Fruit fly (Drosophila melanogaster) whole organism, pupa: ENCODE results near the gene CG5116.
A peak's percentile ranks its signal among the peaks of the same experiment; 100 is the strongest.

Experiments
- CG10348 ChIP-seq: fragments of 200-800 bp; sonication (Bioruptor generic); IDR thresholded peaks from 2 replicates; pipeline ENCODE4 v1.3.6; 2022; ENCODE audit warnings: missing biosample characterization, missing genetic modification characterization
- CG12605 ChIP-seq: fragments of 200-800 bp; sonication (Bioruptor generic); IDR thresholded peaks from 2 replicates; pipeline ENCODE4 v1.3.6; 2022; ENCODE audit warnings: missing biosample characterization, missing genetic modification characterization
- CG13204 ChIP-seq: fragments of 200-800 bp; sonication (Bioruptor generic); optimal IDR thresholded peaks from 2 replicates; lab custom pipeline; 2018; ENCODE audit warnings: missing biosample characterization, mild to moderate bottlenecking, missing genetic modification characterization, moderate library complexity
- CG14655 ChIP-seq: fragments of 200-800 bp; sonication (Bioruptor generic); optimal IDR thresholded peaks from 3 replicates; lab custom pipeline; 2017; ENCODE audit warnings: mild to moderate bottlenecking, missing biosample characterization, missing genetic modification reagents, missing genetic modification characterization
- CG15710 ChIP-seq: fragments of 200-800 bp; sonication (Bioruptor generic); optimal IDR thresholded peaks from 2 replicates; lab custom pipeline; 2018; ENCODE audit warnings: missing biosample characterization, mild to moderate bottlenecking, missing genetic modification characterization, moderate library complexity
- CG17806 ChIP-seq: fragments of 200-800 bp; sonication (Bioruptor generic); optimal IDR thresholded peaks from 2 replicates; lab custom pipeline; 2018; ENCODE audit warnings: missing biosample characterization, mild to moderate bottlenecking, missing genetic modification characterization, moderate library complexity
- CG32121 ChIP-seq: fragments of 200-800 bp; sonication (Bioruptor generic); IDR thresholded peaks from 2 replicates; pipeline ENCODE4 v1.3.6; 2022; ENCODE audit warnings: missing biosample characterization, missing genetic modification characterization
- CG34367 ChIP-seq: fragments of 200-800 bp; sonication (Bioruptor generic); optimal IDR thresholded peaks from 2 replicates; lab custom pipeline; 2018; ENCODE audit warnings: missing biosample characterization, mild to moderate bottlenecking, missing genetic modification characterization
- CG4496 ChIP-seq: fragments of 200-800 bp; sonication (Bioruptor generic); IDR thresholded peaks from 3 replicates; pipeline ENCODE4 v1.3.6; 2022; ENCODE audit warnings: missing biosample characterization, missing genetic modification characterization
- CG8159 ChIP-seq: fragments of 200-800 bp; sonication (Bioruptor generic); optimal IDR thresholded peaks from 3 replicates; lab custom pipeline; 2018; ENCODE audit warnings: missing biosample characterization, mild to moderate bottlenecking, missing genetic modification characterization, moderate library complexity
- CG8301 ChIP-seq: fragments of 200-800 bp; sonication (Bioruptor generic); optimal IDR thresholded peaks from 2 replicates; lab custom pipeline; 2018; ENCODE audit warnings: missing biosample characterization, mild to moderate bottlenecking, missing genetic modification characterization
- CG9948 ChIP-seq: fragments of 200-800 bp; sonication (Bioruptor generic); optimal IDR thresholded peaks from 2 replicates; lab custom pipeline; 2018; ENCODE audit warnings: missing biosample characterization, mild to moderate bottlenecking, missing genetic modification characterization, moderate library complexity
- D1 ChIP-seq: fragments of 200-800 bp; sonication (Bioruptor generic); optimal IDR thresholded peaks from 2 replicates; lab custom pipeline; 2018; ENCODE audit warnings: missing biosample characterization, mild to moderate bottlenecking, missing genetic modification characterization, moderate library complexity
- EcR ChIP-seq: fragments of 200-800 bp; sonication (Bioruptor generic); optimal IDR thresholded peaks from 3 replicates; lab custom pipeline; 2019; ENCODE audit warnings: missing biosample characterization, missing genetic modification characterization, mild to moderate bottlenecking, moderate library complexity, missing genetic modification reagents
- Ets98B ChIP-seq: fragments of 200-800 bp; sonication (Bioruptor generic); IDR thresholded peaks from 2 replicates; pipeline ENCODE4 v1.3.6; 2022; ENCODE audit warnings: missing biosample characterization, missing genetic modification characterization
- Pif1A ChIP-seq: fragments of 200-800 bp; sonication (Bioruptor generic); optimal IDR thresholded peaks from 3 replicates; lab custom pipeline; 2016; ENCODE audit warnings: missing biosample characterization, missing genetic modification characterization
- Pif1B ChIP-seq: fragments of 200-800 bp; sonication (Bioruptor generic); optimal IDR thresholded peaks from 3 replicates; lab custom pipeline; 2016; ENCODE audit warnings: missing biosample characterization, missing genetic modification characterization
- Snoo ChIP-seq: fragments of 200-800 bp; sonication (Bioruptor generic); optimal IDR thresholded peaks from 3 replicates; lab custom pipeline; 2017; ENCODE audit warnings: missing biosample characterization, mild to moderate bottlenecking, missing genetic modification characterization, inconsistent platforms
- fd96Ca ChIP-seq: fragments of 200-800 bp; sonication (Bioruptor generic); IDR thresholded peaks from 3 replicates; pipeline ENCODE4 v1.3.6; 2022; ENCODE audit warnings: missing biosample characterization, missing genetic modification characterization
- gl ChIP-seq: fragments of 200-800 bp; sonication (Bioruptor generic); optimal IDR thresholded peaks from 2 replicates; lab custom pipeline; 2018; ENCODE audit warnings: missing biosample characterization, mild to moderate bottlenecking, missing genetic modification characterization
- rn ChIP-seq: fragments of 200-800 bp; sonication (Bioruptor generic); IDR thresholded peaks from 2 replicates; pipeline ENCODE4 v1.3.6; 2022; ENCODE audit warnings: missing biosample characterization, missing genetic modification characterization

Gene CG5116

dm6 chr3R:25531905-25532387, 49.0 kb downstream of the CG5116 start:
- TF ChIP-seq Pif1A (GFP tag; lab: Kevin White, UChicago): peak; percentile 88
- TF ChIP-seq fd96Ca: peak; percentile 95
- peak; percentile 94; the same call in 2 of the 3 replicates for TF ChIP-seq CG4496 (GFP tag; lab: Robert Waterston, UW)
- TF ChIP-seq gl (tag; lab: Kevin White, UChicago): peak; percentile 95
- no peak for TF ChIP-seq CG10348 (GFP tag; lab: Robert Waterston, UW)
- TF ChIP-seq CG14655: peak; percentile 79
- peak; percentile 65 for TF ChIP-seq CG15710 (tag; lab: Kevin White, UChicago)
- TF ChIP-seq EcR (GFP tag; lab: Kevin White, UChicago): peak; percentile 82
- TF ChIP-seq CG13204: peak; percentile 97
- TF ChIP-seq CG8159: peak; percentile 79
- peak; percentile 83 for TF ChIP-seq CG9948
- peak; percentile 85 for TF ChIP-seq rn (GFP tag; lab: Robert Waterston, UW)
- peak; percentile 75 for TF ChIP-seq CG34367 (tag; lab: Kevin White, UChicago)
- peak; percentile 80 for TF ChIP-seq CG8301 (tag; lab: Kevin White, UChicago)
- peak; percentile 84 for TF ChIP-seq CG17806 (tag; lab: Kevin White, UChicago)
- peak; percentile 95 for TF ChIP-seq Ets98B
- peak; percentile 95 for TF ChIP-seq CG12605 (GFP tag; lab: Robert Waterston, UW)
- peak; percentile 27 for TF ChIP-seq Snoo (tag; lab: Kevin White, UChicago)
- peak; percentile 93 for TF ChIP-seq CG32121 (GFP tag; lab: Robert Waterston, UW)
- peak; percentile 62 for TF ChIP-seq D1 (tag; lab: Kevin White, UChicago)
- TF ChIP-seq Pif1B (GFP tag; lab: Kevin White, UChicago): peak; percentile 78

- TF ChIP-seq CG15710 (tag; lab: Kevin White, UChicago) (peak; percentile 23), CG13204 (peak; percentile 46), EcR (GFP tag; lab: Kevin White, UChicago) (peak; percentile 93), CG14655 (peak; percentile 53), CG9948 (peak; percentile 37), Pif1B (GFP tag; lab: Kevin White, UChicago) (no peak), fd96Ca (no peak), Ets98B (peak; percentile 28; the same call in 1 of the 2 replicates), CG8159 (peak; percentile 46), CG17806 (tag; lab: Kevin White, UChicago) (no peak), Snoo (tag; lab: Kevin White, UChicago) (no peak)
Observed at dm6 chr3R:25532406-25533225, 49.7 kb downstream of the CG5116 start.
